Fruit fly (Drosophila melanogaster) whole organism, wandering third instar larva: ENCODE results near the gene CG5180.

ENCODE experiments used
- Abd-B ChIP-seq: fragments of >200 bp; optimal IDR thresholded peaks from 2 replicates; lab custom pipeline; 2017; ENCODE audit warnings: missing biosample characterization, missing genetic modification characterization
- CG32264 ChIP-seq: fragments of 200-800 bp; sonication (Bioruptor generic); optimal IDR thresholded peaks from 2 replicates; lab custom pipeline; 2016; ENCODE audit warnings: missing biosample characterization, missing genetic modification characterization
- CG9705 ChIP-seq: fragments of 200-800 bp; sonication (Bioruptor generic); optimal IDR thresholded peaks from 2 replicates; lab custom pipeline; 2018; ENCODE audit warnings: missing biosample characterization, mild to moderate bottlenecking, missing genetic modification characterization
- CrebA ChIP-seq: fragments of 200-800 bp; sonication (Bioruptor generic); optimal IDR thresholded peaks from 2 replicates; lab custom pipeline; 2016; ENCODE audit warnings: missing biosample characterization, mild to moderate bottlenecking, missing genetic modification characterization, borderline replicate concordance
- Dfd ChIP-seq: fragments of >200 bp; optimal IDR thresholded peaks from 2 replicates; lab custom pipeline; 2017; ENCODE audit warnings: missing biosample characterization, missing genetic modification characterization
- Dif ChIP-seq: fragments of 200-275, 200-300 bp; sonication (Bioruptor generic); optimal IDR thresholded peaks from 2 replicates; lab custom pipeline; 2018; ENCODE audit warnings: missing biosample characterization, missing genetic modification characterization; ENCODE audit not compliant: partially characterized antibody
- GATAd ChIP-seq: sonication (Bioruptor generic); optimal IDR thresholded peaks from 2 replicates; lab custom pipeline; 2016; ENCODE audit warnings: missing biosample characterization, missing genetic modification characterization
- HLH106 ChIP-seq: fragments of 200-800 bp; optimal IDR thresholded peaks from 3 replicates; lab custom pipeline; 2019; ENCODE audit warnings: missing biosample characterization, mild to moderate bottlenecking, missing genetic modification characterization, moderate library complexity
- Hnf4 ChIP-seq: fragments of 200-800 bp; sonication (Bioruptor generic); optimal IDR thresholded peaks from 2 replicates; lab custom pipeline; 2016; ENCODE audit warnings: missing biosample characterization, mild to moderate bottlenecking, missing genetic modification characterization
- Hr78 ChIP-seq: fragments of >200 bp; optimal IDR thresholded peaks from 2 replicates; lab custom pipeline; 2017; ENCODE audit warnings: missing biosample characterization, missing genetic modification characterization
- Hr83 ChIP-seq: fragments of 200-300 bp; sonication (Bioruptor generic); optimal IDR thresholded peaks from 2 replicates; lab custom pipeline; 2016; ENCODE audit warnings: missing biosample characterization, mild to moderate bottlenecking, missing genetic modification characterization, moderate library complexity; ENCODE audit not compliant: poor library complexity, severe bottlenecking
- Jra ChIP-seq: sonication (Bioruptor generic); optimal IDR thresholded peaks from 2 replicates; lab custom pipeline; 2016; ENCODE audit warnings: missing biosample characterization, missing genetic modification characterization
- Mio ChIP-seq: sonication (Bioruptor generic); optimal IDR thresholded peaks from 2 replicates; lab custom pipeline; 2016; ENCODE audit warnings: missing biosample characterization, missing genetic modification characterization
- Myc ChIP-seq: fragments of >200 bp; optimal IDR thresholded peaks from 2 replicates; lab custom pipeline; 2017
- N ChIP-seq: fragments of >200 bp; optimal IDR thresholded peaks from 2 replicates; lab custom pipeline; 2018; ENCODE audit warnings: missing biosample characterization, missing external identifiers, missing genetic modification characterization
- OdsH ChIP-seq: fragments of 200-800 bp; sonication (Bioruptor generic); optimal IDR thresholded peaks from 2 replicates; lab custom pipeline; 2016; ENCODE audit warnings: missing biosample characterization, mild to moderate bottlenecking, missing genetic modification characterization
- Rel ChIP-seq, 2 experiments: fragments of 200-800 bp; sonication (Bioruptor generic) in 1 of 2; optimal IDR thresholded peaks; 2 replicates in 1 of 2; 3 replicates in 1 of 2; lab custom pipeline; 2016 to 2019; ENCODE audit warnings: mild to moderate bottlenecking in 2 of 2, missing biosample characterization in 2 of 2, missing genetic modification characterization in 2 of 2, moderate library complexity in 1 of 2
- Sp1 ChIP-seq: fragments of 200-800 bp; sonication (Bioruptor generic); optimal IDR thresholded peaks from 3 replicates; lab custom pipeline; 2019; ENCODE audit warnings: missing biosample characterization, mild to moderate bottlenecking, missing genetic modification characterization, moderate library complexity
- Vsx2 ChIP-seq: fragments of 200-300, 225-300 bp; sonication (Bioruptor generic); optimal IDR thresholded peaks from 2 replicates; lab custom pipeline; 2018; ENCODE audit warnings: missing biosample characterization, missing genetic modification characterization; ENCODE audit not compliant: partially characterized antibody
- br ChIP-seq: fragments of 200-800 bp; sonication (Bioruptor generic); optimal IDR thresholded peaks from 2 replicates; lab custom pipeline; 2016; ENCODE audit warnings: missing biosample characterization, missing genetic modification characterization
- brk ChIP-seq: fragments of 200-800 bp; sonication (Bioruptor generic); optimal IDR thresholded peaks from 2 replicates; lab custom pipeline; 2016; ENCODE audit warnings: missing biosample characterization, mild to moderate bottlenecking, missing genetic modification characterization
- dl ChIP-seq, 2 experiments: fragments of 175-275, 200-275 bp in 1 of 2; fragments of 200-275 bp in 1 of 2; sonication (Bioruptor generic); optimal IDR thresholded peaks; lab custom pipeline; 2018; ENCODE audit warnings: mild to moderate bottlenecking in 2 of 2, missing biosample characterization in 2 of 2, missing genetic modification characterization in 2 of 2, moderate library complexity in 2 of 2; ENCODE audit not compliant: partially characterized antibody in 2 of 2, insufficient read depth in 1 of 2
- dmrt93B ChIP-seq: fragments of 200-800 bp; sonication (Bioruptor generic); optimal IDR thresholded peaks from 2 replicates; lab custom pipeline; 2018; ENCODE audit warnings: missing biosample characterization, mild to moderate bottlenecking, missing genetic modification characterization
- dsf ChIP-seq: sonication (Bioruptor generic); optimal IDR thresholded peaks from 2 replicates; lab custom pipeline; 2016; ENCODE audit warnings: missing biosample characterization, missing genetic modification characterization, borderline replicate concordance
- ey ChIP-seq: fragments of 200-800 bp; sonication (Bioruptor generic); optimal IDR thresholded peaks from 2 replicates; lab custom pipeline; 2016; ENCODE audit warnings: missing biosample characterization, missing genetic modification characterization
- foxo ChIP-seq, 2 experiments: fragments of 200-800 bp; sonication (Bioruptor generic); optimal IDR thresholded peaks; 2 replicates in 1 of 2; 3 replicates in 1 of 2; lab custom pipeline; 2016 to 2017; ENCODE audit warnings: missing biosample characterization in 2 of 2, missing genetic modification characterization in 2 of 2
- fru ChIP-seq: fragments of 200-800 bp; sonication (Bioruptor generic); optimal IDR thresholded peaks from 3 replicates; lab custom pipeline; 2016; ENCODE audit warnings: missing biosample characterization, mild to moderate bottlenecking, missing genetic modification characterization
- h ChIP-seq: fragments of 200-800 bp; sonication (Bioruptor generic); optimal IDR thresholded peaks from 3 replicates; lab custom pipeline; 2016; ENCODE audit warnings: missing biosample characterization, mild to moderate bottlenecking, missing genetic modification characterization
- jim ChIP-seq: fragments of 175-275, 200-325 bp; sonication (Bioruptor generic); optimal IDR thresholded peaks from 2 replicates; lab custom pipeline; 2016; ENCODE audit warnings: missing biosample characterization, mild to moderate bottlenecking, missing genetic modification characterization
- lola ChIP-seq: fragments of >200 bp; optimal IDR thresholded peaks from 2 replicates; lab custom pipeline; 2017; ENCODE audit warnings: missing biosample characterization, missing genetic modification characterization
- pan ChIP-seq: fragments of >200 bp; optimal IDR thresholded peaks from 2 replicates; lab custom pipeline; 2017
- psq ChIP-seq: fragments of 200-800 bp; sonication (Bioruptor generic); optimal IDR thresholded peaks from 3 replicates; lab custom pipeline; 2017; ENCODE audit warnings: missing biosample characterization, mild to moderate bottlenecking, missing genetic modification characterization, moderate library complexity
- rgr ChIP-seq: fragments of 200-800 bp; sonication (Bioruptor generic); optimal IDR thresholded peaks from 3 replicates; lab custom pipeline; 2016; ENCODE audit warnings: missing biosample characterization, mild to moderate bottlenecking, missing genetic modification characterization
- sage ChIP-seq: fragments of 200-800 bp; sonication (Bioruptor generic); optimal IDR thresholded peaks from 2 replicates; lab custom pipeline; 2016; ENCODE audit warnings: missing biosample characterization, mild to moderate bottlenecking, missing genetic modification characterization
- sv ChIP-seq: fragments of 200-800 bp; sonication (Bioruptor generic); optimal IDR thresholded peaks from 3 replicates; lab custom pipeline; 2016; ENCODE audit warnings: missing biosample characterization, missing genetic modification characterization
- tai ChIP-seq: sonication (Bioruptor generic); optimal IDR thresholded peaks from 2 replicates; lab custom pipeline; 2016; ENCODE audit warnings: missing biosample characterization, missing genetic modification characterization
- usp ChIP-seq: fragments of >200 bp; optimal IDR thresholded peaks from 2 replicates; lab custom pipeline; 2017; ENCODE audit warnings: missing biosample characterization, missing genetic modification characterization
- woc ChIP-seq: sonication (Bioruptor generic); optimal IDR thresholded peaks from 2 replicates; lab custom pipeline; 2016; ENCODE audit warnings: missing biosample characterization, mild to moderate bottlenecking, missing genetic modification characterization

The CG5180 gene

DNA sequence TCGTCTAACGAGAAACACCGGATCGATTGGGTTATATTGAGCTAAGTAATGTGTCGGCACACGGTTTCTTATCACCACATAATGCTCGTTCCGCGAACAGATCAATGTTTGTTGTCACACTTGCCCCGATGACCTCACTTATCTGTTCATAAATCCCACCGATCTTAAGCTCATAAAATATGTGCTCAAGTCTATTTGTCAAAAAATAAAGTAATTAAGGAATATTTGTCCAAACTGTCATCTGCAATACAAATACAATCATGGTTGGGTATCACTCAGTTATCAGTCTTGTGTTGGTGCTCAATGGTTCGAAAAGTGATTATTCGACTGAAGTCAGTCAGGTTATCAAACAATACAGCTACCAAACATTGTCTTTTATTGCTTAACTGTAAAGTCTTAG, 9.5 kb upstream of the CG5180 start:
- peak; percentile 47 for TF ChIP-seq CrebA
- no peak for TF ChIP-seq OdsH (GFP tag; lab: Kevin White, UChicago)
- TF ChIP-seq, all 38 proteins: peak for 1

DNA sequence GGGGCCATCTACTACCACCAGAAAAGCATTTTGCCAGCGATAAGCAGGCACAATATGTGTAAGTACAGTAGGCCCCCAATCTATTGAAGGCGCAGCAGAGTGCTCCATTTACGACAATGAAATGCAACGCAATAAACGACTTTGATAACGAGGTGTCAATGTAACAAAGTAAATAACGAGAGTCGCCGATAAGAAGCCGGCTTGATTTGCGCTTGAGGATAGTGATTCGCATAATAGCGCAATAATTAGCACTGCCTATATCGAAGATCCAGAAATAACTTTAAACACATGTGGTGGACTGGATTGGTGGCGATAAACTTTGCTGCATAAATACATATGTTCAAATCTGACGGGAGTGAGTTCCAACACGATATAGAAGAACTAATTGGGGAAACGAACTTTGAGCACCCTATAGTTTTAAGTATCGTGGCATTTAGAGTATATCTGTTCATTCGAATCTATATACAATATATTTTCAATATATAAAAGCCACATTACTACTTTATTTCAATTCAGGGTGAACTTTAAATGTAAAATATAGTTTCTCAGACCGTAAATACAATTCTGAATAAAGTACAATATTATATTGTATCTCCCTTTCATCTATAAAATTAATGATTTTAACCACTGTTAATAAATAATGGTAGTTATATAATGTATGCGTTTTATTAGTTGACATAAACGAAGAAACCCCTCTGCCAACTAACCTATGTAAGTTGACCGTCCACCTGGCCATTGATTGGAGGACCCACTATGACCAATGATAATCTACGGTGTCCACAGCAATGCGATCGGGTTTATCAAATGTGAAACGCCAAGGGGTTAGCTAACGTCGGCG, 8.5 kb upstream of the CG5180 start:
- TF ChIP-seq brk (GFP tag; lab: Kevin White, UChicago), result no peak
- TF ChIP-seq Rel (GFP tag; optimal IDR thresholded peaks at IDR 0.05; lab: Kevin White, UChicago), result no peak
- peak; percentile 9 for TF ChIP-seq Rel (tag; optimal IDR thresholded peaks at IDR 0.05; lab: Kevin White, UChicago)
- no peak for TF ChIP-seq sv (GFP tag; lab: Kevin White, UChicago)
- TF ChIP-seq h, result peak; percentile 21
- TF ChIP-seq Hr83 (GFP tag; lab: Kevin White, UChicago), result peak; percentile 15
- TF ChIP-seq CG32264 (GFP tag; lab: Kevin White, UChicago), result no peak
- peak; percentile 22 for TF ChIP-seq fru
- TF ChIP-seq rgr, result peak; percentile 21

DNA sequence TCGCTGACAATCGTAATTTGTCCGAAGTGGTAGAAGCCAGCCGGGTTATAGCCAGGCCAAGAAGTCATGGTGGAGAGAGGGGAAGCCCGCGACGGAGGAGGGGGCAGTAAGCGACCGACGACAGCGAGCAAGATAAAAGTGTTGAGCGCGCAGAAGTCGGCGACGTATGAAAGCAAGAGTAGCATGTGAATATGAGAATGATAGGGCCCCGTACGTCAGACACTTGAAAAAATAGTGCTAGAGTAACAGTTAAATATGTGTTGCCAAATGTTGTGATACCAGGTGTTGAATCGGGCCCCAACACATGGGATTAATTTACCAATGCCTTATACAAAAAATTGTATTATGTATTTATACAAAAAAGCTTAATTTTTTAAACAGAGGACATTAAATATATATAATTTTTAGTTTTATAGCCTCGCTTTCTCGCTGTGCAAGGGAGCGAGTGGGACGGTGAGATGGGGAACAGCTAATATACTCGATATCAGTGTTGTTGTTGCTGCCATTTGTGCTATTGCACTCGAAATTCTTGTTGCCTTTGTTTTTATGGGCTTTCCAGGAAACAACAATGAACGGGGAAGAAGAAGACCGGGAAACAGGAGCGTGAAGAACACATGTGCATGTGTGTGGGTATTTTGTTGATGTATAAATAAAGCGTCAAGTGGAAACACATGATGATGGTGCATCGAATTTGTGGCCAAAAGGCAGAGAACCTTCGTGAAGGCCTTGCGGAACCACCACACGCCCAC, 7.7 kb upstream of the CG5180 start:
- TF ChIP-seq foxo (GFP tag; optimal IDR thresholded peaks at IDR 0.05; lab: Kevin White, UChicago) (peak in 1 of 2 experiments; percentile 82), Vsx2 (GFP tag; lab: Kevin White, UChicago) (no peak), Dfd (no peak), HLH106 (tag; lab: Kevin White, UChicago) (peak; percentile 86), Abd-B (GFP tag; lab: Kevin White, UChicago) (no peak), dsf (peak; percentile 9), N (GFP tag; lab: Kevin White, UChicago) (no peak), tai (GFP tag; lab: Kevin White, UChicago) (no peak), Sp1 (GFP tag; lab: Kevin White, UChicago) (peak; percentile 82), rgr (peak; percentile 89), Mio (no peak), Hnf4 (peak; percentile 56), ey (GFP tag; lab: Kevin White, UChicago) (peak; percentile 79), GATAd (GFP tag; lab: Kevin White, UChicago) (no peak), OdsH (GFP tag; lab: Kevin White, UChicago) (peak; percentile 85), woc (peak; percentile 37), lola (GFP tag; lab: Kevin White, UChicago) (no peak), Hr78 (no peak), dl (GFP tag; optimal IDR thresholded peaks at IDR 0.05; lab: Kevin White, UChicago; ENCODE audit: insufficient read depth in 1 of 2, partially characterized antibody in 2 of 2) (no peak), pan (lab: Kevin White, UChicago) (no peak), sage (GFP tag; lab: Kevin White, UChicago) (peak; percentile 79), usp (no peak), Myc (lab: Kevin White, UChicago) (no peak), fru (peak; percentile 72), Jra (GFP tag; lab: Kevin White, UChicago) (no peak), brk (GFP tag; lab: Kevin White, UChicago) (peak; percentile 74), sv (GFP tag; lab: Kevin White, UChicago) (peak; percentile 58), CG9705 (peak; percentile 55), psq (GFP tag; lab: Kevin White, UChicago) (peak; percentile 84), Rel (GFP tag; optimal IDR thresholded peaks at IDR 0.05; lab: Kevin White, UChicago) (peak; percentile 62), Rel (tag; optimal IDR thresholded peaks at IDR 0.05; lab: Kevin White, UChicago) (peak; percentile 70), dmrt93B (GFP tag; lab: Kevin White, UChicago) (peak; percentile 63), Hr83 (GFP tag; lab: Kevin White, UChicago) (peak; percentile 61), br (GFP tag; lab: Kevin White, UChicago) (peak; percentile 76), jim (GFP tag; lab: Kevin White, UChicago) (no peak), CG32264 (GFP tag; lab: Kevin White, UChicago) (no peak), Dif (GFP tag; lab: Kevin White, UChicago) (no peak), h (peak; percentile 86), CrebA (no peak)
